Worm (Caenorhabditis elegans) whole organism, L1 larva: Measurements from ENCODE around the gene clec-172.
A peak's percentile ranks its signal among the peaks of the same experiment; 100 is the strongest.

Experiments used
- C04F5.9 ChIP-seq: sonication (generic microtip); optimal IDR thresholded peaks from 2 replicates; lab custom pipeline; 2016; ENCODE audit warnings: missing genetic modification characterization, missing compliant biosample characterization
- C34B4.2 ChIP-seq: sonication (generic microtip); optimal IDR thresholded peaks from 2 replicates; lab custom pipeline; 2017; ENCODE audit warnings: mild to moderate bottlenecking, missing genetic modification characterization, missing compliant biosample characterization
- Y116A8C.19 ChIP-seq: sonication (generic microtip); optimal IDR thresholded peaks from 2 replicates; lab custom pipeline; 2016; ENCODE audit warnings: missing compliant biosample characterization, missing genetic modification characterization, borderline replicate concordance
- aha-1 ChIP-seq: fragments of 150-350 bp; optimal IDR thresholded peaks from 2 replicates; lab custom pipeline; 2014; ENCODE audit warnings: missing biosample characterization, missing genetic modification characterization
- alr-1 ChIP-seq: fragments of 200-800 bp; sonication (Bioruptor generic); optimal IDR thresholded peaks from 2 replicates; lab custom pipeline; 2018; ENCODE audit warnings: borderline replicate concordance, mild to moderate bottlenecking, missing genetic modification characterization, missing compliant biosample characterization
- ama-1 ChIP-seq: fragments of 150-350 bp; optimal IDR thresholded peaks from 2 replicates; lab custom pipeline; 2014
- blmp-1 ChIP-seq: fragments of 150-350 bp; optimal IDR thresholded peaks from 2 replicates; lab custom pipeline; 2014; ENCODE audit warnings: missing biosample characterization, missing genetic modification characterization
- ceh-63 ChIP-seq: fragments of 200-800 bp; sonication (Bioruptor generic); optimal IDR thresholded peaks from 2 replicates; lab custom pipeline; 2018; ENCODE audit warnings: mild to moderate bottlenecking, missing genetic modification characterization, missing compliant biosample characterization
- ceh-8 ChIP-seq: fragments of 200-800 bp; sonication (Bioruptor generic); optimal IDR thresholded peaks from 2 replicates; lab custom pipeline; 2018; ENCODE audit warnings: mild to moderate bottlenecking, missing genetic modification characterization, moderate library complexity, missing compliant biosample characterization
- ceh-82 ChIP-seq, 3 experiments: fragments of 150-350 bp in 1 of 3; sonication (generic microtip) in 2 of 3; optimal IDR thresholded peaks; 2 replicates each; lab custom pipeline; 2014 to 2017; ENCODE audit warnings: missing biosample characterization in 3 of 3, missing genetic modification characterization in 3 of 3
- ces-1 ChIP-seq: fragments of 150-350 bp; optimal IDR thresholded peaks from 2 replicates; lab custom pipeline; 2014; ENCODE audit warnings: missing biosample characterization, missing genetic modification reagents, missing genetic modification characterization
- dpl-1 ChIP-seq, 3 experiments: fragments of 150-350 bp in 2 of 3; sonication (generic microtip) in 1 of 3; optimal IDR thresholded peaks; 2 replicates each; lab custom pipeline; 2014 to 2017; ENCODE audit warnings: missing biosample characterization in 3 of 3, missing genetic modification characterization in 3 of 3, missing genetic modification reagents in 3 of 3
- dsc-1 ChIP-seq: sonication (generic microtip); optimal IDR thresholded peaks from 2 replicates; lab custom pipeline; 2016; ENCODE audit warnings: mild to moderate bottlenecking, missing genetic modification characterization, missing compliant biosample characterization
- efl-1 ChIP-seq, 4 experiments: fragments of 150-350 bp; optimal IDR thresholded peaks in 3 of 4; peaks in 1 of 4; 1 replicate in 1 of 4; 2 replicates in 3 of 4; lab custom pipeline; 2014; ENCODE audit warnings: missing biosample characterization in 2 of 4, missing genetic modification characterization in 2 of 4, missing genetic modification reagents in 2 of 4
- efl-3 ChIP-seq: fragments of 200-800 bp; sonication (Bioruptor generic); optimal IDR thresholded peaks from 2 replicates; lab custom pipeline; 2018; ENCODE audit warnings: mild to moderate bottlenecking, missing genetic modification characterization, missing compliant biosample characterization
- egl-27 ChIP-seq, 2 experiments: fragments of 150-350 bp in 1 of 2; sonication (generic microtip); optimal IDR thresholded peaks; 3 replicates each; lab custom pipeline; 2017 to 2018; ENCODE audit warnings: missing biosample characterization in 2 of 2, missing genetic modification characterization in 2 of 2, missing genetic modification reagents in 2 of 2
- elt-3 ChIP-seq, 6 experiments: fragments of 150-350 bp in 1 of 6; sonication (generic microtip); optimal IDR thresholded peaks; 2 replicates each; lab custom pipeline; 2017 to 2018; ENCODE audit warnings: missing biosample characterization in 6 of 6, missing genetic modification characterization in 6 of 6, inconsistent platforms in 1 of 6
- ets-5 ChIP-seq: fragments of 200-800 bp; sonication (Bioruptor generic); IDR thresholded peaks from 2 replicates; pipeline ENCODE4 v1.3.6; 2022; ENCODE audit warnings: missing genetic modification characterization, missing compliant biosample characterization
- fkh-4 ChIP-seq: sonication (generic microtip); optimal IDR thresholded peaks from 2 replicates; lab custom pipeline; 2016; ENCODE audit warnings: missing compliant biosample characterization, missing genetic modification characterization, borderline replicate concordance
- hlh-17 ChIP-seq: fragments of 200-800 bp; sonication (Bioruptor generic); optimal IDR thresholded peaks from 2 replicates; lab custom pipeline; 2018; ENCODE audit warnings: missing genetic modification characterization, mild to moderate bottlenecking, missing compliant biosample characterization, moderate library complexity, borderline replicate concordance
- irx-1 ChIP-seq: sonication (generic microtip); optimal IDR thresholded peaks from 2 replicates; lab custom pipeline; 2016; ENCODE audit warnings: missing genetic modification characterization, missing compliant biosample characterization
- isw-1 ChIP-seq: fragments of 200-800 bp; sonication (Bioruptor generic); IDR thresholded peaks from 2 replicates; pipeline ENCODE4 v1.3.6; 2022; ENCODE audit warnings: missing genetic modification characterization, missing compliant biosample characterization
- lin-13 ChIP-seq: fragments of 150-350 bp; optimal IDR thresholded peaks from 2 replicates; lab custom pipeline; 2014; ENCODE audit warnings: missing biosample characterization, missing genetic modification reagents, missing genetic modification characterization
- lin-14 ChIP-seq: fragments of 200-800 bp; sonication (Bioruptor generic); optimal IDR thresholded peaks from 2 replicates; lab custom pipeline; 2018; ENCODE audit warnings: mild to moderate bottlenecking, missing genetic modification characterization, moderate library complexity, missing compliant biosample characterization
- lin-35 ChIP-seq, 2 experiments: fragments of 150-350 bp; optimal IDR thresholded peaks; 2 replicates each; lab custom pipeline; 2014; ENCODE audit warnings: missing biosample characterization in 2 of 2, missing genetic modification characterization in 2 of 2, missing genetic modification reagents in 2 of 2
- lir-3 ChIP-seq: sonication (generic microtip); optimal IDR thresholded peaks from 2 replicates; lab custom pipeline; 2016; ENCODE audit warnings: mild to moderate bottlenecking, missing genetic modification characterization, moderate library complexity, missing compliant biosample characterization; ENCODE audit not compliant: poor library complexity
- mab-9 ChIP-seq: fragments of 200-800 bp; sonication (Bioruptor generic); IDR thresholded peaks from 2 replicates; pipeline ENCODE4 v1.3.6; 2022; ENCODE audit warnings: missing genetic modification reagents, missing genetic modification characterization, missing compliant biosample characterization
- mef-2 ChIP-seq: fragments of 150-350 bp; optimal IDR thresholded peaks from 2 replicates; lab custom pipeline; 2014; ENCODE audit warnings: missing biosample characterization, missing genetic modification characterization
- nhr-12 ChIP-seq: sonication (generic microtip); optimal IDR thresholded peaks from 2 replicates; lab custom pipeline; 2017; ENCODE audit warnings: missing biosample characterization, missing genetic modification characterization
- nhr-19 ChIP-seq: fragments of 200-800 bp; sonication (Bioruptor generic); conservative IDR thresholded peaks from 2 replicates; pipeline ENCODE4 v1.3.6; 2022; ENCODE audit warnings: missing genetic modification characterization, missing compliant biosample characterization
- nhr-20 ChIP-seq: sonication (generic microtip); optimal IDR thresholded peaks from 2 replicates; lab custom pipeline; 2016; ENCODE audit warnings: mild to moderate bottlenecking, missing genetic modification characterization, missing compliant biosample characterization
- nhr-28 ChIP-seq: fragments of 150-350 bp; optimal IDR thresholded peaks from 2 replicates; lab custom pipeline; 2014; ENCODE audit warnings: missing biosample characterization, missing genetic modification characterization
- nhr-71 ChIP-seq: sonication (generic microtip); optimal IDR thresholded peaks from 2 replicates; lab custom pipeline; 2016; ENCODE audit warnings: mild to moderate bottlenecking, missing genetic modification characterization, moderate library complexity, missing compliant biosample characterization
- nhr-76 ChIP-seq: sonication (generic microtip); optimal IDR thresholded peaks from 2 replicates; lab custom pipeline; 2017; ENCODE audit warnings: missing biosample characterization, missing genetic modification characterization
- nhr-84 ChIP-seq: sonication (generic microtip); optimal IDR thresholded peaks from 2 replicates; lab custom pipeline; 2017; ENCODE audit warnings: missing biosample characterization, missing genetic modification characterization
- nhr-85 ChIP-seq: sonication (generic microtip); peaks from one replicate; lab custom pipeline; 2016; ENCODE audit warnings: missing genetic modification characterization, inconsistent platforms, missing compliant biosample characterization
- pag-3 ChIP-seq: sonication (generic microtip); optimal IDR thresholded peaks from 2 replicates; lab custom pipeline; 2017; ENCODE audit warnings: missing genetic modification characterization, mild to moderate bottlenecking, missing compliant biosample characterization, antibody characterized with exemption, borderline replicate concordance; ENCODE audit not compliant: insufficient read depth
- rnt-1 ChIP-seq: sonication (generic microtip); optimal IDR thresholded peaks from 2 replicates; lab custom pipeline; 2016; ENCODE audit warnings: mild to moderate bottlenecking, missing genetic modification characterization, moderate library complexity, missing compliant biosample characterization
- skn-1 ChIP-seq: fragments of 150-350 bp; optimal IDR thresholded peaks from 2 replicates; lab custom pipeline; 2014; ENCODE audit warnings: missing biosample characterization, missing genetic modification characterization
- snu-23 ChIP-seq: sonication (generic microtip); optimal IDR thresholded peaks from 2 replicates; lab custom pipeline; 2016; ENCODE audit warnings: missing genetic modification characterization, missing compliant biosample characterization
- swsn-7 ChIP-seq: sonication (generic microtip); optimal IDR thresholded peaks from 2 replicates; lab custom pipeline; 2016; ENCODE audit warnings: missing genetic modification characterization, missing compliant biosample characterization
- unc-130 ChIP-seq: fragments of 150-350 bp; optimal IDR thresholded peaks from 2 replicates; lab custom pipeline; 2017; ENCODE audit warnings: missing biosample characterization, missing genetic modification characterization, inconsistent platforms
- unc-30 ChIP-seq: sonication (generic microtip); optimal IDR thresholded peaks from 2 replicates; lab custom pipeline; 2017; ENCODE audit warnings: missing biosample characterization, missing genetic modification characterization
- unc-86 ChIP-seq: sonication (generic microtip); optimal IDR thresholded peaks from 2 replicates; lab custom pipeline; 2016; ENCODE audit warnings: missing genetic modification characterization, missing compliant biosample characterization
- vab-15 ChIP-seq: sonication (generic microtip); optimal IDR thresholded peaks from 2 replicates; lab custom pipeline; 2017; ENCODE audit warnings: missing genotype, mild to moderate bottlenecking, missing genetic modification characterization, missing compliant biosample characterization
- ztf-11 ChIP-seq, 2 experiments: sonication (generic microtip); optimal IDR thresholded peaks; 2 replicates each; lab custom pipeline; 2016 to 2017; ENCODE audit warnings: missing genetic modification characterization in 2 of 2, missing biosample characterization in 1 of 2, missing compliant biosample characterization in 1 of 2
- ztf-4 ChIP-seq: fragments of 150-350 bp; optimal IDR thresholded peaks from 2 replicates; lab custom pipeline; 2014; ENCODE audit warnings: missing biosample characterization, missing genetic modification characterization

Gene clec-172

ce11 chrIV:1549095-1550093 is 33.0 kb upstream of the clec-172 start:
- TF ChIP-seq ama-1 (lab: Kevin White, UChicago) (peak; percentile 82), fkh-4 (tag; lab: Kevin White, UChicago) (no peak), alr-1 (tag; lab: Kevin White, UChicago) (no peak), nhr-85 (tag; lab: Kevin White, UChicago) (peak; percentile 71), ceh-8 (GFP tag; lab: Kevin White, UChicago) (peak; percentile 72), rnt-1 (tag; lab: Kevin White, UChicago) (peak; percentile 2)
- TF ChIP-seq, all 84 proteins: peak for 4

ce11 chrIV:1548457-1548861 is 32.0 kb upstream of the clec-172 start, which contains the start of gene col-107:
TSS of gene col-107 (plus strand) at chrIV:1548721.
- no peak for TF ChIP-seq ztf-11 (tag; optimal IDR thresholded peaks at IDR 0.05; lab: Kevin White, UChicago)
- TF ChIP-seq lin-14 (GFP tag; lab: Kevin White, UChicago): peak; percentile 35
- TF ChIP-seq ceh-63 (GFP tag; lab: Kevin White, UChicago): no peak
- no peak for TF ChIP-seq nhr-12 (tag; lab: Kevin White, UChicago)
- no peak for TF ChIP-seq unc-130
- peak; percentile 25 for TF ChIP-seq ama-1 (lab: Kevin White, UChicago)
- TF ChIP-seq nhr-28: no peak
- TF ChIP-seq egl-27 (tag; optimal IDR thresholded peaks at IDR 0.05; lab: Kevin White, UChicago): no peak
- no peak for TF ChIP-seq nhr-84 (tag; lab: Kevin White, UChicago)
- no peak for TF ChIP-seq Y116A8C.19 (tag; lab: Kevin White, UChicago)
- TF ChIP-seq dpl-1 (GFP tag; optimal IDR thresholded peaks at IDR 0.05; lab: Kevin White, UChicago): no peak
- TF ChIP-seq lin-13: no peak
- TF ChIP-seq nhr-76: no peak
- no peak for TF ChIP-seq vab-15 (tag; lab: Kevin White, UChicago)
- no peak for TF ChIP-seq C34B4.2 (tag; lab: Kevin White, UChicago)
- no peak for TF ChIP-seq pag-3 (tag; lab: Kevin White, UChicago)
- no peak for TF ChIP-seq elt-3 (tag; optimal IDR thresholded peaks at IDR 0.05; lab: Kevin White, UChicago)
- peak; percentile 9 for TF ChIP-seq snu-23 (GFP tag; lab: Kevin White, UChicago)
- no peak for TF ChIP-seq irx-1 (tag; lab: Kevin White, UChicago)
- TF ChIP-seq unc-86: no peak
- no peak for TF ChIP-seq dsc-1 (tag; lab: Kevin White, UChicago)
- TF ChIP-seq ztf-4 (tag; lab: Kevin White, UChicago): peak; percentile 6
- no peak for TF ChIP-seq efl-1 (optimal IDR thresholded peaks at IDR 0.05; lab: Kevin White, UChicago)
- TF ChIP-seq efl-1 (GFP tag; optimal IDR thresholded peaks at IDR 0.05 in 1 of 2; lab: Kevin White, UChicago): peak in 1 of 2 experiments; percentile 77
- TF ChIP-seq ceh-82 (tag; optimal IDR thresholded peaks at IDR 0.05; lab: Kevin White, UChicago): no peak
- TF ChIP-seq mab-9 (GFP tag; lab: Robert Waterston, UW): no peak
- TF ChIP-seq hlh-17 (GFP tag; lab: Kevin White, UChicago): no peak
- TF ChIP-seq mef-2 (tag; lab: Kevin White, UChicago): no peak
- TF ChIP-seq lir-3: no peak
- no peak for TF ChIP-seq nhr-19 (GFP tag; lab: Robert Waterston, UW)
- TF ChIP-seq blmp-1: peak; percentile 32
- no peak for TF ChIP-seq aha-1 (tag; lab: Kevin White, UChicago)
- no peak for TF ChIP-seq skn-1 (tag; lab: Kevin White, UChicago)
- TF ChIP-seq swsn-7 (tag; lab: Kevin White, UChicago): no peak
- no peak for TF ChIP-seq efl-3 (GFP tag; lab: Kevin White, UChicago)
- no peak for TF ChIP-seq ces-1 (GFP tag; lab: Kevin White, UChicago)
- no peak for TF ChIP-seq unc-30 (tag; lab: Kevin White, UChicago)
- no peak for TF ChIP-seq isw-1
- no peak for TF ChIP-seq lin-35 (GFP tag; optimal IDR thresholded peaks at IDR 0.05; lab: Kevin White, UChicago)
- no peak for TF ChIP-seq C04F5.9 (tag; lab: Kevin White, UChicago)
- TF ChIP-seq nhr-71 (tag; lab: Kevin White, UChicago): peak; percentile 1
- no peak for TF ChIP-seq ets-5 (GFP tag; lab: Robert Waterston, UW)
- TF ChIP-seq rnt-1 (tag; lab: Kevin White, UChicago): peak; percentile 22
- TF ChIP-seq nhr-20: peak; percentile 9
